Worm (Caenorhabditis elegans) whole organism, mixed stage, embryonic: Measurements from ENCODE around the gene prmn-1.
A peak's percentile ranks its signal among the peaks of the same experiment; 100 is the strongest.

ENCODE experiments used
- M03D4.4 ChIP-seq: sonication (generic microtip); optimal IDR thresholded peaks from 2 replicates; lab custom pipeline; 2017; ENCODE audit warnings: mild to moderate bottlenecking, missing genetic modification characterization, missing compliant biosample characterization
- bed-3 ChIP-seq: fragments of 200-800 bp; sonication (Bioruptor generic); optimal IDR thresholded peaks from 3 replicates; lab custom pipeline; 2018; ENCODE audit warnings: mild to moderate bottlenecking, missing genetic modification characterization, moderate library complexity, missing compliant biosample characterization
- blmp-1 ChIP-seq: fragments of 150-350 bp; optimal IDR thresholded peaks from 2 replicates; lab custom pipeline; 2014; ENCODE audit warnings: missing biosample characterization, missing genetic modification characterization
- ceh-39 ChIP-seq: fragments of 150-350 bp; optimal IDR thresholded peaks from 2 replicates; lab custom pipeline; 2014; ENCODE audit warnings: missing biosample characterization, missing genetic modification characterization
- ceh-43 ChIP-seq: fragments of 200-800 bp; sonication (Bioruptor generic); optimal IDR thresholded peaks from 2 replicates; lab custom pipeline; 2018; ENCODE audit warnings: mild to moderate bottlenecking, missing genetic modification characterization, moderate library complexity, missing compliant biosample characterization
- ceh-83 ChIP-seq: fragments of 200-800 bp; sonication (Bioruptor generic); optimal IDR thresholded peaks from 2 replicates; lab custom pipeline; 2018; ENCODE audit warnings: mild to moderate bottlenecking, missing genetic modification characterization, missing compliant biosample characterization
- ces-1 ChIP-seq: fragments of 150-350 bp; optimal IDR thresholded peaks from 2 replicates; lab custom pipeline; 2014; ENCODE audit warnings: missing biosample characterization, missing genetic modification reagents, missing genetic modification characterization
- cnd-1 ChIP-seq: fragments of 200-800 bp; sonication (Bioruptor generic); optimal IDR thresholded peaks from 2 replicates; lab custom pipeline; 2018; ENCODE audit warnings: mild to moderate bottlenecking, missing genetic modification characterization, missing compliant biosample characterization
- drap-1 ChIP-seq: fragments of 200-800 bp; sonication (Bioruptor generic); optimal IDR thresholded peaks from 3 replicates; lab custom pipeline; 2018; ENCODE audit warnings: mild to moderate bottlenecking, missing genetic modification characterization, missing compliant biosample characterization
- elt-1 ChIP-seq: sonication (generic microtip); optimal IDR thresholded peaks from 2 replicates; lab custom pipeline; 2017; ENCODE audit warnings: missing genetic modification characterization, mild to moderate bottlenecking, missing compliant biosample characterization, antibody characterized with exemption, moderate library complexity, borderline replicate concordance; ENCODE audit not compliant: insufficient read depth
- elt-3 ChIP-seq: fragments of 150-350 bp; optimal IDR thresholded peaks from 2 replicates; lab custom pipeline; 2014; ENCODE audit warnings: missing biosample characterization, missing genetic modification characterization
- flh-1 ChIP-seq: fragments of 200-800 bp; sonication (Bioruptor generic); optimal IDR thresholded peaks from 2 replicates; lab custom pipeline; 2018; ENCODE audit warnings: mild to moderate bottlenecking, missing genetic modification characterization, moderate library complexity, missing compliant biosample characterization
- ham-2 ChIP-seq: fragments of 200-800 bp; sonication (Bioruptor generic); optimal IDR thresholded peaks from 2 replicates; lab custom pipeline; 2018; ENCODE audit warnings: mild to moderate bottlenecking, missing genetic modification characterization, missing compliant biosample characterization
- hlh-1 ChIP-seq: fragments of 150-350 bp; optimal IDR thresholded peaks from 2 replicates; lab custom pipeline; 2014; ENCODE audit warnings: missing biosample characterization, missing genetic modification reagents, missing genetic modification characterization
- lin-13 ChIP-seq: fragments of 150-350 bp; optimal IDR thresholded peaks from 2 replicates; lab custom pipeline; 2014; ENCODE audit warnings: missing biosample characterization, missing genetic modification characterization
- lin-32 ChIP-seq: fragments of 200-800 bp; sonication (Bioruptor generic); optimal IDR thresholded peaks from 2 replicates; lab custom pipeline; 2018; ENCODE audit warnings: mild to moderate bottlenecking, missing genetic modification characterization, missing compliant biosample characterization
- lsy-2 ChIP-seq: fragments of 150-350 bp; optimal IDR thresholded peaks from 2 replicates; lab custom pipeline; 2014; ENCODE audit warnings: missing biosample characterization, missing genetic modification characterization
- mab-5 ChIP-seq: fragments of 150-350 bp; optimal IDR thresholded peaks from 2 replicates; lab custom pipeline; 2014; ENCODE audit warnings: missing biosample characterization, missing genetic modification characterization
- mep-1 ChIP-seq: fragments of 150-350 bp; optimal IDR thresholded peaks from 2 replicates; lab custom pipeline; 2017; ENCODE audit warnings: missing biosample characterization, missing genetic modification reagents, missing genetic modification characterization, inconsistent platforms
- mls-2 ChIP-seq: sonication (generic microtip); optimal IDR thresholded peaks from 2 replicates; lab custom pipeline; 2016; ENCODE audit warnings: mild to moderate bottlenecking, missing genetic modification characterization, moderate library complexity, missing compliant biosample characterization
- nhr-12 ChIP-seq: fragments of 150-350 bp; optimal IDR thresholded peaks from 2 replicates; lab custom pipeline; 2014; ENCODE audit warnings: missing biosample characterization, missing genetic modification characterization
- nhr-2 ChIP-seq: fragments of 150-350 bp; optimal IDR thresholded peaks from 2 replicates; lab custom pipeline; 2014; ENCODE audit warnings: missing biosample characterization, missing genetic modification characterization
- nhr-237 ChIP-seq: fragments of 150-350 bp; optimal IDR thresholded peaks from 2 replicates; lab custom pipeline; 2014; ENCODE audit warnings: missing biosample characterization, missing genetic modification characterization
- nhr-28 ChIP-seq: fragments of 150-350 bp; optimal IDR thresholded peaks from 2 replicates; lab custom pipeline; 2014; ENCODE audit warnings: missing biosample characterization, missing genetic modification characterization
- nhr-76 ChIP-seq: sonication (generic microtip); optimal IDR thresholded peaks from 2 replicates; lab custom pipeline; 2017; ENCODE audit warnings: missing biosample characterization, missing genetic modification characterization
- pha-4 ChIP-seq: fragments of 150-350 bp; optimal IDR thresholded peaks from 2 replicates; lab custom pipeline; 2018; ENCODE audit warnings: missing biosample characterization, missing genetic modification reagents, missing genetic modification characterization
- sem-2 ChIP-seq: fragments of 200-800 bp; sonication (Bioruptor generic); optimal IDR thresholded peaks from 2 replicates; lab custom pipeline; 2018; ENCODE audit warnings: mild to moderate bottlenecking, missing genetic modification characterization, missing compliant biosample characterization
- snpc-4 ChIP-seq: fragments of 150-350 bp; optimal IDR thresholded peaks from 2 replicates; lab custom pipeline; 2014; ENCODE audit warnings: missing biosample characterization, missing genetic modification characterization
- sptf-1 ChIP-seq: sonication (generic microtip); optimal IDR thresholded peaks from 2 replicates; lab custom pipeline; 2017; ENCODE audit warnings: mild to moderate bottlenecking, missing genetic modification characterization, moderate library complexity, missing compliant biosample characterization
- tbx-8 ChIP-seq: fragments of 200-800 bp; sonication (Bioruptor generic); optimal IDR thresholded peaks from 2 replicates; lab custom pipeline; 2018; ENCODE audit warnings: mild to moderate bottlenecking, missing genetic modification characterization, moderate library complexity, missing compliant biosample characterization
- unc-120 ChIP-seq: sonication (generic microtip); optimal IDR thresholded peaks from 2 replicates; lab custom pipeline; 2017; ENCODE audit warnings: missing genetic modification characterization, missing compliant biosample characterization; ENCODE audit not compliant: poor library complexity, severe bottlenecking
- unc-39 ChIP-seq: fragments of 150-350 bp; optimal IDR thresholded peaks from 2 replicates; lab custom pipeline; 2014; ENCODE audit warnings: missing biosample characterization, missing genetic modification characterization
- unc-62 ChIP-seq: fragments of 150-350 bp; optimal IDR thresholded peaks from 2 replicates; lab custom pipeline; 2014; ENCODE audit warnings: missing biosample characterization, missing genetic modification reagents, missing genetic modification characterization
- zip-8 ChIP-seq: fragments of 150-350 bp; optimal IDR thresholded peaks from 2 replicates; lab custom pipeline; 2014; ENCODE audit warnings: missing biosample characterization, missing genetic modification characterization
- ztf-11 ChIP-seq: fragments of 150-350 bp; optimal IDR thresholded peaks from 2 replicates; lab custom pipeline; 2014; ENCODE audit warnings: missing biosample characterization, missing genetic modification characterization

prmn-1 gene

ce11 chrX:11409457-11409856 lies 24.6 kb downstream of the prmn-1 start:
- TF ChIP-seq ceh-43 (GFP tag; lab: Kevin White, UChicago) (no peak), zip-8 (tag; lab: Kevin White, UChicago) (no peak), snpc-4 (tag; lab: Kevin White, UChicago) (no peak), blmp-1 (tag; lab: Kevin White, UChicago) (no peak), drap-1 (GFP tag; lab: Kevin White, UChicago) (no peak), elt-3 (no peak), M03D4.4 (tag; lab: Kevin White, UChicago) (no peak), unc-39 (no peak), ham-2 (GFP tag; lab: Kevin White, UChicago) (no peak), lsy-2 (tag; lab: Kevin White, UChicago) (no peak), unc-120 (no peak), hlh-1 (tag; lab: Kevin White, UChicago) (no peak), sem-2 (GFP tag; lab: Kevin White, UChicago) (no peak), sptf-1 (tag; lab: Kevin White, UChicago) (no peak), mab-5 (tag; lab: Kevin White, UChicago) (no peak), lin-32 (no peak), pha-4 (tag; lab: Kevin White, UChicago) (no peak), cnd-1 (tag; lab: Kevin White, UChicago) (no peak), nhr-76 (tag; lab: Kevin White, UChicago) (no peak), bed-3 (GFP tag; lab: Kevin White, UChicago) (no peak)

ce11 chrX:11411675-11412074 lies 26.8 kb downstream of the prmn-1 start:
- TF ChIP-seq ces-1 (no peak), ceh-43 (GFP tag; lab: Kevin White, UChicago) (no peak)

- no peak for TF ChIP-seq flh-1
- TF ChIP-seq pha-4 (tag; lab: Kevin White, UChicago), result peak; percentile 20
- no peak for TF ChIP-seq sptf-1 (tag; lab: Kevin White, UChicago)
- peak; percentile 50 for TF ChIP-seq zip-8 (tag; lab: Kevin White, UChicago)
- TF ChIP-seq elt-1, result no peak
- TF ChIP-seq elt-3, result peak; percentile 33
- TF ChIP-seq nhr-12 (tag; lab: Kevin White, UChicago), result peak; percentile 14
- no peak for TF ChIP-seq unc-39
- TF ChIP-seq cnd-1 (tag; lab: Kevin White, UChicago), result no peak
- no peak for TF ChIP-seq ceh-83 (GFP tag; lab: Kevin White, UChicago)
- no peak for TF ChIP-seq tbx-8 (GFP tag; lab: Kevin White, UChicago)
- TF ChIP-seq unc-62 (GFP tag; lab: Kevin White, UChicago), result no peak
- TF ChIP-seq hlh-1 (tag; lab: Kevin White, UChicago), result peak; percentile 76
- no peak for TF ChIP-seq ces-1
- TF ChIP-seq snpc-4 (tag; lab: Kevin White, UChicago), result no peak
- no peak for TF ChIP-seq lin-32
- peak; percentile 34 for TF ChIP-seq mep-1 (tag; lab: Kevin White, UChicago)
- TF ChIP-seq mab-5 (tag; lab: Kevin White, UChicago), result no peak
- no peak for TF ChIP-seq nhr-76 (tag; lab: Kevin White, UChicago)
- no peak for TF ChIP-seq ceh-43 (GFP tag; lab: Kevin White, UChicago)
- no peak for TF ChIP-seq nhr-2 (tag; lab: Kevin White, UChicago)
- no peak for TF ChIP-seq mls-2 (tag; lab: Kevin White, UChicago)
- TF ChIP-seq M03D4.4 (tag; lab: Kevin White, UChicago), result no peak
- TF ChIP-seq blmp-1 (tag; lab: Kevin White, UChicago), result peak; percentile 1
- TF ChIP-seq sem-2 (GFP tag; lab: Kevin White, UChicago), result no peak
- TF ChIP-seq lsy-2 (tag; lab: Kevin White, UChicago), result peak; percentile 20
- TF ChIP-seq bed-3 (GFP tag; lab: Kevin White, UChicago), result no peak
- peak; percentile 55 for TF ChIP-seq ceh-39 (tag; lab: Kevin White, UChicago)
- TF ChIP-seq drap-1 (GFP tag; lab: Kevin White, UChicago), result no peak
- peak; percentile 28 for TF ChIP-seq nhr-237
- no peak for TF ChIP-seq ham-2 (GFP tag; lab: Kevin White, UChicago)
- TF ChIP-seq lin-13 (tag; lab: Kevin White, UChicago), result no peak
- TF ChIP-seq ztf-11 (tag; lab: Kevin White, UChicago), result no peak
- peak; percentile 0 for TF ChIP-seq unc-120
- TF ChIP-seq nhr-28 (tag; lab: Kevin White, UChicago), result no peak
These were observed 30.1 kb downstream of the prmn-1 start, which contains the start of gene pek-1 for ce11 chrX:11414837-11415550. Gene pek-1, minus strand, starts transcription at chrX:11414887.
